Worm (Caenorhabditis elegans) whole organism, young adult: ENCODE data around the gene ZC190.6.
"Not testable (repeated sequence)": the region's sequence is repeated elsewhere in the genome, so short reads cannot be mapped to it uniquely, and the experiment has no call there.

Experiments
- B0019.2 ChIP-seq: fragments of 200-800 bp; sonication (Bioruptor generic); conservative IDR thresholded peaks from 2 replicates; pipeline ENCODE4 v1.3.6; 2022; ENCODE audit warnings: missing genetic modification reagents, missing genetic modification characterization, missing compliant biosample characterization
- B0261.1 ChIP-seq: sonication (generic microtip); optimal IDR thresholded peaks from 2 replicates; lab custom pipeline; 2016; ENCODE audit warnings: mild to moderate bottlenecking, missing genetic modification characterization, moderate library complexity, missing compliant biosample characterization
- C17E4.6 ChIP-seq: fragments of 200-800 bp; sonication (Bioruptor generic); IDR thresholded peaks from 2 replicates; pipeline ENCODE4 v1.3.6; 2022; ENCODE audit warnings: missing genetic modification reagents, missing genetic modification characterization, missing compliant biosample characterization
- F22D6.2 ChIP-seq: sonication (generic microtip); optimal IDR thresholded peaks from 2 replicates; lab custom pipeline; 2016; ENCODE audit warnings: mild to moderate bottlenecking, missing genetic modification characterization, missing compliant biosample characterization
- F49E8.2 ChIP-seq: sonication (generic microtip); optimal IDR thresholded peaks from 3 replicates; lab custom pipeline; 2017; ENCODE audit warnings: missing genetic modification characterization, mild to moderate bottlenecking, missing compliant biosample characterization, antibody characterized with exemption, moderate library complexity; ENCODE audit not compliant: insufficient read depth
- F57C9.4 ChIP-seq: sonication (generic microtip); optimal IDR thresholded peaks from 2 replicates; lab custom pipeline; 2017; ENCODE audit warnings: mild to moderate bottlenecking, missing genetic modification characterization, missing compliant biosample characterization
- K11D2.4 ChIP-seq: fragments of 200-800 bp; sonication (Bioruptor generic); IDR thresholded peaks from 2 replicates; pipeline ENCODE4 v1.3.6; 2022; ENCODE audit warnings: missing genetic modification reagents, missing genetic modification characterization, missing compliant biosample characterization
- T07F8.4 ChIP-seq: sonication (generic microtip); optimal IDR thresholded peaks from 2 replicates; lab custom pipeline; 2016; ENCODE audit warnings: mild to moderate bottlenecking, missing genetic modification characterization, moderate library complexity, missing compliant biosample characterization
- T26A5.8 ChIP-seq: sonication (generic microtip); optimal IDR thresholded peaks from 2 replicates; lab custom pipeline; 2016; ENCODE audit warnings: missing genetic modification characterization, missing compliant biosample characterization
- Y56A3A.18 ChIP-seq: fragments of 200-800 bp; sonication (Bioruptor generic); IDR thresholded peaks from 2 replicates; pipeline ENCODE4 v1.3.6; 2022; ENCODE audit warnings: missing genetic modification reagents, missing genetic modification characterization, missing compliant biosample characterization
- Y67H2A.10 ChIP-seq: fragments of 200-800 bp; sonication (Bioruptor generic); conservative IDR thresholded peaks from 2 replicates; pipeline ENCODE4 v1.3.6; 2022; ENCODE audit warnings: missing genetic modification reagents, missing genetic modification characterization, missing compliant biosample characterization
- Y95B8A.8 ChIP-seq: fragments of 200-800 bp; sonication (Bioruptor generic); IDR thresholded peaks from 2 replicates; pipeline ENCODE4 v1.3.6; 2022; ENCODE audit warnings: missing genetic modification reagents, missing genetic modification characterization, missing compliant biosample characterization
- akir-1 ChIP-seq: fragments of 200-800 bp; sonication (Bioruptor generic); optimal IDR thresholded peaks from 2 replicates; lab custom pipeline; 2018; ENCODE audit warnings: mild to moderate bottlenecking, missing genetic modification characterization, moderate library complexity, missing compliant biosample characterization
- aptf-3 ChIP-seq: fragments of 200-800 bp; sonication (Bioruptor generic); IDR thresholded peaks from 2 replicates; pipeline ENCODE4 v1.3.6; 2022; ENCODE audit warnings: missing genetic modification characterization, missing compliant biosample characterization
- bed-1 ChIP-seq: fragments of 200-800 bp; sonication (Bioruptor generic); IDR thresholded peaks from 2 replicates; pipeline ENCODE4 v1.3.6; 2022; ENCODE audit warnings: missing genetic modification reagents, missing genetic modification characterization, missing compliant biosample characterization
- ceh-100 ChIP-seq: fragments of 200-800 bp; sonication (Bioruptor generic); IDR thresholded peaks from 2 replicates; pipeline ENCODE4 v1.3.6; 2022; ENCODE audit warnings: missing genetic modification reagents, missing genetic modification characterization, missing compliant biosample characterization
- chd-7 ChIP-seq: sonication (generic microtip); optimal IDR thresholded peaks from 2 replicates; lab custom pipeline; 2016; ENCODE audit warnings: mild to moderate bottlenecking, missing genetic modification characterization, moderate library complexity, missing compliant biosample characterization
- die-1 ChIP-seq: sonication (generic microtip); optimal IDR thresholded peaks from 2 replicates; lab custom pipeline; 2016; ENCODE audit warnings: missing genotype, mild to moderate bottlenecking, missing genetic modification characterization, missing compliant biosample characterization
- dpl-1 ChIP-seq: fragments of 150-350 bp; optimal IDR thresholded peaks from 2 replicates; lab custom pipeline; 2014; ENCODE audit warnings: missing biosample characterization, missing genetic modification reagents, missing genetic modification characterization
- egl-44 ChIP-seq: fragments of 200-800 bp; sonication (Bioruptor generic); IDR thresholded peaks from 2 replicates; pipeline ENCODE4 v1.3.6; 2022; ENCODE audit warnings: missing genetic modification reagents, missing genetic modification characterization, missing compliant biosample characterization
- ekl-4 ChIP-seq: fragments of 200-800 bp; sonication (Bioruptor generic); IDR thresholded peaks from 2 replicates; pipeline ENCODE4 v1.3.6; 2022; ENCODE audit warnings: missing genetic modification reagents, missing genetic modification characterization, missing compliant biosample characterization
- lin-40 ChIP-seq: sonication (generic microtip); optimal IDR thresholded peaks from 2 replicates; lab custom pipeline; 2016; ENCODE audit warnings: missing genetic modification characterization, mild to moderate bottlenecking, missing compliant biosample characterization, missing genotype, missing genetic modification reagents
- madf-3 ChIP-seq: fragments of 200-800 bp; sonication (Bioruptor generic); IDR thresholded peaks from 2 replicates; pipeline ENCODE4 v1.3.6; 2022; ENCODE audit warnings: missing genetic modification reagents, missing genetic modification characterization, missing compliant biosample characterization
- nfya-1 ChIP-seq: sonication (generic microtip); optimal IDR thresholded peaks from 2 replicates; lab custom pipeline; 2017; ENCODE audit warnings: antibody characterized with exemption, missing compliant biosample characterization, missing genetic modification characterization, borderline replicate concordance; ENCODE audit not compliant: insufficient read depth
- nfyb-1 ChIP-seq: fragments of 200-800 bp; sonication (Bioruptor generic); IDR thresholded peaks from 2 replicates; pipeline ENCODE4 v1.3.6; 2022; ENCODE audit warnings: missing genetic modification reagents, missing genetic modification characterization, missing compliant biosample characterization
- nhr-80 ChIP-seq: sonication (generic microtip); optimal IDR thresholded peaks from 2 replicates; lab custom pipeline; 2016; ENCODE audit warnings: missing genetic modification characterization, missing compliant biosample characterization
- nhr-90 ChIP-seq: sonication (generic microtip); optimal IDR thresholded peaks from 2 replicates; lab custom pipeline; 2016; ENCODE audit warnings: missing genotype, mild to moderate bottlenecking, missing genetic modification characterization, missing compliant biosample characterization
- pha-4 ChIP-seq: fragments of 150-350 bp; sonication (generic microtip); optimal IDR thresholded peaks from 2 replicates; lab custom pipeline; 2014; ENCODE audit warnings: missing biosample characterization, missing genetic modification reagents, missing genetic modification characterization
- rcor-1 ChIP-seq: fragments of 200-800 bp; sonication (Bioruptor generic); IDR thresholded peaks from 2 replicates; pipeline ENCODE4 v1.3.6; 2022; ENCODE audit warnings: missing genetic modification reagents, missing genetic modification characterization, missing compliant biosample characterization
- sdz-38 ChIP-seq: sonication (generic microtip); optimal IDR thresholded peaks from 2 replicates; lab custom pipeline; 2016; ENCODE audit warnings: missing genotype, missing genetic modification characterization, missing compliant biosample characterization
- snpc-3.4 ChIP-seq: sonication (generic microtip); optimal IDR thresholded peaks from 2 replicates; lab custom pipeline; 2017; ENCODE audit warnings: missing genetic modification characterization, mild to moderate bottlenecking, missing compliant biosample characterization, antibody characterized with exemption, moderate library complexity, missing genotype, missing genetic modification reagents
- somi-1 ChIP-seq: fragments of 200-800 bp; sonication (Bioruptor generic); optimal IDR thresholded peaks from 2 replicates; lab custom pipeline; 2018; ENCODE audit warnings: mild to moderate bottlenecking, missing genetic modification characterization, missing compliant biosample characterization
- sptf-2 ChIP-seq: fragments of 200-800 bp; sonication (Bioruptor generic); optimal IDR thresholded peaks from 2 replicates; lab custom pipeline; 2018; ENCODE audit warnings: mild to moderate bottlenecking, missing genetic modification characterization, missing compliant biosample characterization
- tbx-9 ChIP-seq: sonication (generic microtip); optimal IDR thresholded peaks from 2 replicates; lab custom pipeline; 2016; ENCODE audit warnings: borderline replicate concordance, missing genetic modification characterization, inconsistent platforms, missing compliant biosample characterization
- tlf-1 ChIP-seq: fragments of 200-800 bp; sonication (Bioruptor generic); optimal IDR thresholded peaks from 2 replicates; lab custom pipeline; 2018; ENCODE audit warnings: mild to moderate bottlenecking, missing genetic modification characterization, missing compliant biosample characterization
- xnd-1 ChIP-seq: sonication (generic microtip); optimal IDR thresholded peaks from 2 replicates; lab custom pipeline; 2016; ENCODE audit warnings: missing genotype, missing genetic modification reagents, missing genetic modification characterization, missing compliant biosample characterization
- zfh-2 ChIP-seq: fragments of 200-800 bp; sonication (Bioruptor generic); conservative IDR thresholded peaks from 2 replicates; pipeline ENCODE4 v1.3.6; 2022; ENCODE audit warnings: missing genetic modification reagents, missing genetic modification characterization, missing compliant biosample characterization
- ztf-18 ChIP-seq: sonication (generic microtip); optimal IDR thresholded peaks from 2 replicates; lab custom pipeline; 2016; ENCODE audit warnings: missing genotype, mild to moderate bottlenecking, missing genetic modification characterization, missing compliant biosample characterization
- ztf-25 ChIP-seq: fragments of 200-800 bp; sonication (Bioruptor generic); IDR thresholded peaks from 2 replicates; pipeline ENCODE4 v1.3.6; 2022; ENCODE audit warnings: missing genetic modification reagents, missing genetic modification characterization, missing compliant biosample characterization

Gene ZC190.6

ce11 chrV:8696218-8696617, 19.1 kb upstream of the ZC190.6 start, which contains the start of gene ZC190.10:
Gene ZC190.10 (minus strand): TSS chrV:8696318.
- TF ChIP-seq nhr-80; nfyb-1 (GFP tag; lab: Robert Waterston, UW); Y67H2A.10 (GFP tag; lab: Robert Waterston, UW): not testable (repeated sequence)
- TF ChIP-seq, all 124 proteins: peak for 0; not testable (repeated sequence) for 124

ce11 chrV:8687707-8688106, 10.6 kb upstream of the ZC190.6 start, which contains the start of gene ZC190.8:
Gene ZC190.8 (minus strand): TSS chrV:8687807.
- TF ChIP-seq B0019.2 (GFP tag; lab: Robert Waterston, UW) (no peak), zfh-2 (GFP tag; lab: Robert Waterston, UW) (no peak), sptf-2 (GFP tag; lab: Kevin White, UChicago) (no peak), nhr-80 (no peak), die-1 (tag; lab: Kevin White, UChicago) (no peak), Y95B8A.8 (GFP tag; lab: Robert Waterston, UW) (no peak), F22D6.2 (no peak), sdz-38 (tag; lab: Kevin White, UChicago) (no peak), snpc-3.4 (tag; lab: Kevin White, UChicago) (no peak), F57C9.4 (tag; lab: Kevin White, UChicago) (no peak), F49E8.2 (tag; lab: Kevin White, UChicago) (no peak), ceh-100 (GFP tag; lab: Robert Waterston, UW) (no peak), B0261.1 (no peak), tbx-9 (tag; lab: Kevin White, UChicago) (no peak), rcor-1 (GFP tag; lab: Robert Waterston, UW) (no peak), ekl-4 (GFP tag; lab: Robert Waterston, UW) (no peak), C17E4.6 (GFP tag; lab: Robert Waterston, UW) (no peak), Y56A3A.18 (no peak), madf-3 (GFP tag; lab: Robert Waterston, UW) (no peak)

ce11 chrV:8686764-8687163, 9.7 kb upstream of the ZC190.6 start, which contains the start of gene ZC190.7:
Gene ZC190.7 (minus strand): TSS chrV:8686864.
- TF ChIP-seq tbx-9 (tag; lab: Kevin White, UChicago) (no peak), ztf-18 (no peak), T26A5.8 (no peak), lin-40 (tag; lab: Kevin White, UChicago) (no peak), ztf-25 (no peak)
- TF ChIP-seq, all 124 proteins: peak for 0

ce11 chrV:8683787-8684186, 6.7 kb upstream of the ZC190.6 start:
- no peak for TF ChIP-seq xnd-1
- TF ChIP-seq dpl-1 (GFP tag; lab: Kevin White, UChicago), result no peak
- TF ChIP-seq somi-1 (GFP tag; lab: Kevin White, UChicago), result no peak
- no peak for TF ChIP-seq nfya-1
- no peak for TF ChIP-seq sptf-2 (GFP tag; lab: Kevin White, UChicago)
- TF ChIP-seq C17E4.6 (GFP tag; lab: Robert Waterston, UW), result no peak
- TF ChIP-seq akir-1, result no peak
- no peak for TF ChIP-seq aptf-3 (GFP tag; lab: Robert Waterston, UW)
- TF ChIP-seq nhr-90 (tag; lab: Kevin White, UChicago), result no peak
- TF ChIP-seq pha-4, result no peak
- TF ChIP-seq T07F8.4, result no peak
- TF ChIP-seq madf-3 (GFP tag; lab: Robert Waterston, UW), result no peak
- no peak for TF ChIP-seq tlf-1
- no peak for TF ChIP-seq ceh-100 (GFP tag; lab: Robert Waterston, UW)
- no peak for TF ChIP-seq egl-44
- no peak for TF ChIP-seq K11D2.4 (GFP tag; lab: Robert Waterston, UW)
- TF ChIP-seq chd-7 (tag; lab: Kevin White, UChicago), result no peak
- TF ChIP-seq bed-1 (GFP tag; lab: Robert Waterston, UW), result no peak
